Worm (Caenorhabditis elegans): ENCODE measurements around the gene cht-3.
A peak's percentile ranks its signal among the peaks of the same experiment; 100 is the strongest.

Gene cht-3

ce11 chrIV:7010835-7011234, 7.4 kb downstream of the cht-3 start, which contains the start of gene C25A8.1:
Gene C25A8.1, plus strand, starts transcription at chrIV:7011135.
- TF ChIP-seq ceh-32 (tag; optimal IDR thresholded peaks at IDR 0.05; ENCODE audit: poor library complexity), result no peak
- TF ChIP-seq unc-39 (tag; optimal IDR thresholded peaks at IDR 0.05), result no peak
- TF ChIP-seq zfp-2 (tag; optimal IDR thresholded peaks at IDR 0.05), result no peak
- no peak for TF ChIP-seq hlh-30 (tag; optimal IDR thresholded peaks at IDR 0.05; ENCODE audit: insufficient read depth)
- TF ChIP-seq pha-4 (GFP tag; IDR thresholded peaks at IDR 0.05), result no peak
- no peak for TF ChIP-seq pha-4 (tag; optimal IDR thresholded peaks at IDR 0.05)
- TF ChIP-seq ctbp-1 (GFP tag; IDR thresholded peaks at IDR 0.05), result no peak
- TF ChIP-seq nhr-11 (tag; optimal IDR thresholded peaks at IDR 0.05), result no peak
- TF ChIP-seq hlh-11 (tag; optimal IDR thresholded peaks at IDR 0.05), result no peak
- TF ChIP-seq dmd-9 (GFP tag; IDR thresholded peaks at IDR 0.05), result no peak
- no peak for TF ChIP-seq snpc-1.2 (GFP tag; IDR thresholded peaks at IDR 0.05)
- TF ChIP-seq nhr-77 (tag; optimal IDR thresholded peaks at IDR 0.05), result no peak
- no peak for TF ChIP-seq attf-4 (tag; optimal IDR thresholded peaks at IDR 0.05)
- TF ChIP-seq Y5F2A.4 (GFP tag; optimal IDR thresholded peaks at IDR 0.05), result no peak
- TF ChIP-seq daf-16 (GFP tag; optimal IDR thresholded peaks at IDR 0.05), result no peak
- no peak for TF ChIP-seq daf-16 (tag; optimal IDR thresholded peaks at IDR 0.05)
- no peak for TF ChIP-seq lin-1 (GFP tag; IDR thresholded peaks at IDR 0.05)

ce11 chrIV:7011728-7012127, 8.3 kb downstream of the cht-3 start, which contains the start of gene trxr-1:
Gene trxr-1, plus strand, starts transcription at chrIV:7011954.
- TF ChIP-seq nhr-42 (GFP tag; IDR thresholded peaks at IDR 0.05), result no peak
- TF ChIP-seq mxl-3 (GFP tag; optimal IDR thresholded peaks at IDR 0.05), result peak; percentile 66
- peak; percentile 69 for TF ChIP-seq hlh-30 (tag; optimal IDR thresholded peaks at IDR 0.05; ENCODE audit: insufficient read depth)
- TF ChIP-seq lim-7 (GFP tag; IDR thresholded peaks at IDR 0.05), result no peak
- no peak for TF ChIP-seq nhr-10 (tag; optimal IDR thresholded peaks at IDR 0.05)

ce11 chrIV:7012214-7012613, 8.8 kb downstream of the cht-3 start:
- TF ChIP-seq spr-3 (GFP tag; optimal IDR thresholded peaks at IDR 0.05) (no peak), F49E8.2 (tag; optimal IDR thresholded peaks at IDR 0.05; ENCODE audit: borderline replicate concordance) (no peak), mdl-1 (tag; optimal IDR thresholded peaks at IDR 0.05) (no peak), mep-1 (tag; optimal IDR thresholded peaks at IDR 0.05) (no peak), Y75B8A.6 (GFP tag; IDR thresholded peaks at IDR 0.05) (no peak), unc-62 (GFP tag; optimal IDR thresholded peaks at IDR 0.05 in 1 of 2) (no peak), unc-62 (tag; optimal IDR thresholded peaks at IDR 0.05) (no peak)

- TF ChIP-seq madf-9 (GFP tag; conservative IDR thresholded peaks at IDR 0.05) (no peak), ztf-7 (tag; optimal IDR thresholded peaks at IDR 0.05) (no peak), dpl-1 (GFP tag; optimal IDR thresholded peaks at IDR 0.05) (peak; percentile 6), egl-27 (tag; optimal IDR thresholded peaks at IDR 0.05) (no peak), lin-38 (GFP tag; IDR thresholded peaks at IDR 0.05) (peak; percentile 51), nhr-77 (tag; optimal IDR thresholded peaks at IDR 0.05) (peak; percentile 34), set-16 (GFP tag; IDR thresholded peaks at IDR 0.05) (peak; percentile 77), unc-62 (GFP tag; optimal IDR thresholded peaks at IDR 0.05 in 1 of 2) (no peak), unc-62 (tag; optimal IDR thresholded peaks at IDR 0.05) (no peak), Y105C5A.15 (GFP tag; IDR thresholded peaks at IDR 0.05) (no peak), vab-7 (GFP tag; IDR thresholded peaks at IDR 0.05) (no peak), nhr-28 (tag; optimal IDR thresholded peaks at IDR 0.05) (peak; percentile 12), spr-1 (tag; optimal IDR thresholded peaks at IDR 0.05) (no peak), lin-13 (GFP tag; optimal IDR thresholded peaks at IDR 0.05) (no peak), sdz-12 (GFP tag; optimal IDR thresholded peaks at IDR 0.05) (no peak)
Measured at ce11 chrIV:7012731-7013445, 9.5 kb downstream of the cht-3 start.
